Worm (Caenorhabditis elegans): ENCODE data around the gene rpi-1.

rpi-1 gene

ce11 chrII:13957437-13957836 is 4.8 kb downstream of the rpi-1 start, which contains the start of gene zip-3:
Gene zip-3, minus strand, starts transcription at chrII:13957457.
- no peak for TF ChIP-seq cog-1 (tag; optimal IDR thresholded peaks at IDR 0.05)
- TF ChIP-seq ref-1 (GFP tag; conservative IDR thresholded peaks at IDR 0.05): no peak
- no peak for TF ChIP-seq tab-1 (GFP tag; IDR thresholded peaks at IDR 0.05)
- TF ChIP-seq med-1 (GFP tag; optimal IDR thresholded peaks at IDR 0.05; ENCODE audit: insufficient read depth): no peak
- TF ChIP-seq T22C8.4 (GFP tag; IDR thresholded peaks at IDR 0.05): no peak
- TF ChIP-seq ztf-23 (GFP tag; IDR thresholded peaks at IDR 0.05): no peak
- no peak for TF ChIP-seq klf-2 (GFP tag; conservative IDR thresholded peaks at IDR 0.05)
- no peak for TF ChIP-seq flt-1 (GFP tag; IDR thresholded peaks at IDR 0.05)

DNA sequence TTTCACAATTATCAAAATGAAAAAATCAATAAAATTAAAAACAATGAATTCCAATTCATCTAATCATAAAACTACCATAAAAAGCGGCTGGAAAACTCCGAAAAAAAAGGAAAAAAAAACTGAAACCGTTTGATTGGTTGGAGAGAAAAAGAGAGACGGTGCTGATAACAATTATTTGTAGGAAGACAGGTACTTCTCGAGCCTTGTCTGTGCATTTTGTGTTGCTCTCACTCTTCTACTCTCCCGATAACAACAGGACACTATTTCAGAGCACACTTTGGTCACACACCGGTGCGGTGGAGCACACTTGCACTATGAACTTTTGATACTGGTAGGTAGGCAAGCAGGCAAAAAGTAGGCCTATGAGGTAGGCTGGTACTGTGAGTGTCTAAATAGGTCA is 5.7 kb downstream of the rpi-1 start:
- TF ChIP-seq cog-1 (tag; optimal IDR thresholded peaks at IDR 0.05) (no peak), tab-1 (GFP tag; IDR thresholded peaks at IDR 0.05) (no peak), flt-1 (GFP tag; IDR thresholded peaks at IDR 0.05) (no peak), med-1 (GFP tag; optimal IDR thresholded peaks at IDR 0.05; ENCODE audit: insufficient read depth) (no peak), ref-1 (GFP tag; conservative IDR thresholded peaks at IDR 0.05) (no peak), klf-2 (GFP tag; conservative IDR thresholded peaks at IDR 0.05) (no peak), T22C8.4 (GFP tag; IDR thresholded peaks at IDR 0.05) (no peak), ztf-29 (GFP tag; IDR thresholded peaks at IDR 0.05) (no peak), ztf-23 (GFP tag; IDR thresholded peaks at IDR 0.05) (no peak)

ce11 chrII:13954979-13955378 is 7.2 kb downstream of the rpi-1 start:
- TF ChIP-seq ztf-29 (GFP tag; IDR thresholded peaks at IDR 0.05) (no peak), T22C8.4 (GFP tag; IDR thresholded peaks at IDR 0.05) (no peak), flt-1 (GFP tag; IDR thresholded peaks at IDR 0.05) (no peak), ztf-23 (GFP tag; IDR thresholded peaks at IDR 0.05) (no peak)

DNA sequence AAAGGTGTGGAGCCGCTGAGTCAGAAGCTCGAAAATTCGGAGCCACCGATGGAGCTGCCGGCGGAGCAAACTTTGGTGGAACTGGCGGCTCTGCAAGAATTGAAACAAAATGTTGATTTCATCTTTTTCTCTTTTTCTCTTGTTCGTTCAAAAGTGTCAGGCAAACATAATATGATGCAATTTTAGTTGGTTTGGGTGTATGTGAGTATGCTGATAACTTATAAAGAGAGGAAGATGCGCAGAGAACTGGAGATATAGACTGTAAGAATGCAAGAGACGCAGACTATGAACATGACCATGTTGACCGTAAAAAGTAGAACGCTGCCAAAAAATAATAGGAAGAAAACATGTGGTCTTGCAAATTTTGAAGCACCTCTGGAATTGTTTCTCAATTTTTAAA is 8.1 kb downstream of the rpi-1 start:
- TF ChIP-seq ref-1 (GFP tag; conservative IDR thresholded peaks at IDR 0.05) (no peak), flt-1 (GFP tag; IDR thresholded peaks at IDR 0.05) (no peak), med-1 (GFP tag; optimal IDR thresholded peaks at IDR 0.05; ENCODE audit: insufficient read depth) (no peak), ztf-23 (GFP tag; IDR thresholded peaks at IDR 0.05) (no peak), klf-2 (GFP tag; conservative IDR thresholded peaks at IDR 0.05) (no peak), T22C8.4 (GFP tag; IDR thresholded peaks at IDR 0.05) (no peak), cog-1 (tag; optimal IDR thresholded peaks at IDR 0.05) (no peak), tab-1 (GFP tag; IDR thresholded peaks at IDR 0.05) (no peak), ztf-29 (GFP tag; IDR thresholded peaks at IDR 0.05) (no peak)

DNA sequence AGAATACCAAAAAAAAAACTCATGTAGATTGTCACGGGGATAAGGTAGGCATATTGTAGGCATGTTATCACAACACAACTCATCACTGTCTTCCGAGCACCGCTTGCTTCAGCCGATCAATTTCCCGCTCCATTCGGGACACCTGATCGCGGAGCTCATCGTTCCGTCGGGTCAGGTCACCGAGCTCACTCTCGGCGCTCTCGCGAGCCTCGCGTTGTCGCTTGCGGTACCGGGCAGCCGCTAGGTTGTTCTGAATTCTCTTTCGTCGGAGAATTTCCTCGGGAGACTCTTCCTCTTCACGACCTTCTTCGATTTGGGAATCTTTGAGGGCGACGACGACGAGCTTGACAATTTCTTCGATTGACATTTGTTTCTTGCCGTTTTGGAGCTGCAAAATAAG is 10.2 kb downstream of the rpi-1 start:
- TF ChIP-seq tab-1 (GFP tag; IDR thresholded peaks at IDR 0.05) (no peak), ref-1 (GFP tag; conservative IDR thresholded peaks at IDR 0.05) (no peak), cog-1 (tag; optimal IDR thresholded peaks at IDR 0.05) (no peak), ztf-23 (GFP tag; IDR thresholded peaks at IDR 0.05) (no peak), klf-2 (GFP tag; conservative IDR thresholded peaks at IDR 0.05) (no peak), ztf-29 (GFP tag; IDR thresholded peaks at IDR 0.05) (no peak), med-1 (GFP tag; optimal IDR thresholded peaks at IDR 0.05; ENCODE audit: insufficient read depth) (no peak), flt-1 (GFP tag; IDR thresholded peaks at IDR 0.05) (no peak), T22C8.4 (GFP tag; IDR thresholded peaks at IDR 0.05) (no peak)

ce11 chrII:13949290-13949689 is 12.9 kb downstream of the rpi-1 start, which contains the start of gene sre-44:
Gene sre-44, plus strand, starts transcription at chrII:13949590.
- no peak for TF ChIP-seq cog-1 (tag; optimal IDR thresholded peaks at IDR 0.05)
- TF ChIP-seq med-1 (GFP tag; optimal IDR thresholded peaks at IDR 0.05; ENCODE audit: insufficient read depth): no peak

DNA sequence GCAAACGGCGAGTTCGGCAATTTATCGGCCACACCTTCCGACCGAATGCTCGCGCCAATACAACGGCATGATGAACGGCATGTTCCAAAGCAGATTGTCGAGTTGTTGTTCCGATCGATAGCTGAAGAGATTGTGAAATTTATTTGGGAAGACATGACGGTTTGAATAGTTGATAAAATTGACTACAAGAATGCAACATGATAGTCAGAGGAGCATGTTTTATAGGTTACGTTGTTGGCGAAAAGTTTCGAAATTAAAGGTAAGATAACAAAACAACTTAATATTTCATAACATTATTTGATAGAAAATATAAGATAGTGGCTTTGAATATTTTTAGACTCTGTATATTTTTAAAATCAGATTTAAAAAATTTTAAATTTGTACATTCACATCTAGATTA is 16.7 kb downstream of the rpi-1 start:
- TF ChIP-seq ztf-29 (GFP tag; IDR thresholded peaks at IDR 0.05): no peak
- no peak for TF ChIP-seq cog-1 (tag; optimal IDR thresholded peaks at IDR 0.05)
- no peak for TF ChIP-seq ref-1 (GFP tag; conservative IDR thresholded peaks at IDR 0.05)
- no peak for TF ChIP-seq T22C8.4 (GFP tag; IDR thresholded peaks at IDR 0.05)
- no peak for TF ChIP-seq tab-1 (GFP tag; IDR thresholded peaks at IDR 0.05)
- no peak for TF ChIP-seq flt-1 (GFP tag; IDR thresholded peaks at IDR 0.05)
- no peak for TF ChIP-seq med-1 (GFP tag; optimal IDR thresholded peaks at IDR 0.05; ENCODE audit: insufficient read depth)
- no peak for TF ChIP-seq klf-2 (GFP tag; conservative IDR thresholded peaks at IDR 0.05)
- no peak for TF ChIP-seq ztf-23 (GFP tag; IDR thresholded peaks at IDR 0.05)

ce11 chrII:13939531-13939930 is 22.7 kb downstream of the rpi-1 start, which contains the start of gene W07G1.1:
Gene W07G1.1, minus strand, starts transcription at chrII:13939631.
- TF ChIP-seq ztf-29 (GFP tag; IDR thresholded peaks at IDR 0.05): no peak
- no peak for TF ChIP-seq med-1 (GFP tag; optimal IDR thresholded peaks at IDR 0.05; ENCODE audit: insufficient read depth)
- no peak for TF ChIP-seq flt-1 (GFP tag; IDR thresholded peaks at IDR 0.05)
- TF ChIP-seq cog-1 (tag; optimal IDR thresholded peaks at IDR 0.05): no peak
- TF ChIP-seq klf-2 (GFP tag; conservative IDR thresholded peaks at IDR 0.05): no peak
- no peak for TF ChIP-seq tab-1 (GFP tag; IDR thresholded peaks at IDR 0.05)
- TF ChIP-seq ref-1 (GFP tag; conservative IDR thresholded peaks at IDR 0.05): no peak
- TF ChIP-seq T22C8.4 (GFP tag; IDR thresholded peaks at IDR 0.05): no peak
- no peak for TF ChIP-seq ztf-23 (GFP tag; IDR thresholded peaks at IDR 0.05)

- TF ChIP-seq T22C8.4 (GFP tag; IDR thresholded peaks at IDR 0.05): 0 out of 2 replicates have a peak, but pooled peaks have one; percentile 31
- TF ChIP-seq cog-1 (tag; optimal IDR thresholded peaks at IDR 0.05): no peak
Measured at ce11 chrII:13938290-13938689, 23.9 kb downstream of the rpi-1 start.

- TF ChIP-seq tab-1 (GFP tag; IDR thresholded peaks at IDR 0.05): no peak
- TF ChIP-seq ztf-23 (GFP tag; IDR thresholded peaks at IDR 0.05): no peak
- no peak for TF ChIP-seq flt-1 (GFP tag; IDR thresholded peaks at IDR 0.05)
- no peak for TF ChIP-seq ztf-29 (GFP tag; IDR thresholded peaks at IDR 0.05)
- TF ChIP-seq klf-2 (GFP tag; conservative IDR thresholded peaks at IDR 0.05): no peak
- no peak for TF ChIP-seq ref-1 (GFP tag; conservative IDR thresholded peaks at IDR 0.05)
- TF ChIP-seq cog-1 (tag; optimal IDR thresholded peaks at IDR 0.05): no peak
- no peak for TF ChIP-seq med-1 (GFP tag; optimal IDR thresholded peaks at IDR 0.05; ENCODE audit: insufficient read depth)
- TF ChIP-seq T22C8.4 (GFP tag; IDR thresholded peaks at IDR 0.05): no peak
Measured at ce11 chrII:13935907-13936306, 26.3 kb downstream of the rpi-1 start.

Data from whole organism, midembryonic.